Fruit fly (Drosophila melanogaster) whole organism, embryonic: ENCODE results near the gene dpp.

Experiments used
- BtbVII ChIP-seq: fragments of 200-800 bp; sonication (Bioruptor generic); optimal IDR thresholded peaks from 3 replicates; lab custom pipeline; 2017; ENCODE audit warnings: missing biosample characterization, mild to moderate bottlenecking, missing genetic modification characterization
- CG10147 ChIP-seq: fragments of 200-800 bp; sonication (Bioruptor generic); optimal IDR thresholded peaks from 2 replicates; lab custom pipeline; 2019; ENCODE audit warnings: missing biosample characterization, mild to moderate bottlenecking, missing genetic modification characterization, moderate library complexity
- CG10209 ChIP-seq: fragments of 200-800 bp; sonication (Bioruptor generic); optimal IDR thresholded peaks from 3 replicates; lab custom pipeline; 2017; ENCODE audit warnings: missing biosample characterization, mild to moderate bottlenecking, missing genetic modification characterization, missing genetic modification reagents
- CG10654 ChIP-seq: fragments of 200-800 bp; sonication (Bioruptor generic); optimal IDR thresholded peaks from 2 replicates; lab custom pipeline; 2016; ENCODE audit warnings: missing biosample characterization, missing genetic modification characterization
- CG10959 ChIP-seq: fragments of 200-800 bp; sonication (Bioruptor generic); IDR thresholded peaks from 2 replicates; pipeline ENCODE4 v1.3.6; 2022; ENCODE audit warnings: missing biosample characterization, missing genetic modification characterization
- CG11504 ChIP-seq: fragments of 200-800 bp; sonication (Bioruptor generic); optimal IDR thresholded peaks from 3 replicates; lab custom pipeline; 2019; ENCODE audit warnings: missing biosample characterization, mild to moderate bottlenecking, missing genetic modification characterization, moderate library complexity
- CG11695 ChIP-seq: fragments of 200-800 bp; sonication (Bioruptor generic); IDR thresholded peaks from 3 replicates; pipeline ENCODE4 v1.3.6; 2022; ENCODE audit warnings: missing biosample characterization, missing genetic modification characterization
- CG11696 ChIP-seq: fragments of 200-800 bp; sonication (Bioruptor generic); IDR thresholded peaks from 2 replicates; pipeline ENCODE4 v1.3.6; 2022; ENCODE audit warnings: missing biosample characterization, missing genetic modification characterization
- CG12391 ChIP-seq: fragments of 200-800 bp; sonication (Bioruptor generic); optimal IDR thresholded peaks from 3 replicates; lab custom pipeline; 2018; ENCODE audit warnings: missing biosample characterization, mild to moderate bottlenecking, missing genetic modification characterization, moderate library complexity
- CG12942 ChIP-seq: fragments of 200-800 bp; sonication (Bioruptor generic); optimal IDR thresholded peaks from 3 replicates; lab custom pipeline; 2016; ENCODE audit warnings: missing biosample characterization, missing genetic modification characterization
- CG13424 ChIP-seq: fragments of 200-800 bp; sonication (Bioruptor generic); optimal IDR thresholded peaks from 2 replicates; lab custom pipeline; 2019; ENCODE audit warnings: missing biosample characterization, mild to moderate bottlenecking, missing genetic modification characterization, moderate library complexity
- CG13775 ChIP-seq: fragments of 200-800 bp; sonication (Bioruptor generic); optimal IDR thresholded peaks from 3 replicates; lab custom pipeline; 2017; ENCODE audit warnings: missing biosample characterization, mild to moderate bottlenecking, missing genetic modification characterization
- CG15479 ChIP-seq: fragments of 200-800 bp; sonication (Bioruptor generic); optimal IDR thresholded peaks from 3 replicates; lab custom pipeline; 2019; ENCODE audit warnings: missing biosample characterization, mild to moderate bottlenecking, missing genetic modification characterization, moderate library complexity
- CG15601 ChIP-seq: fragments of 200-800 bp; sonication (Bioruptor generic); optimal IDR thresholded peaks from 3 replicates; lab custom pipeline; 2019; ENCODE audit warnings: missing biosample characterization, mild to moderate bottlenecking, missing genetic modification characterization, moderate library complexity
- CG17612 ChIP-seq: fragments of 200-800 bp; sonication (Bioruptor generic); IDR thresholded peaks from 2 replicates; pipeline ENCODE4 v1.3.6; 2022; ENCODE audit warnings: missing biosample characterization, missing genetic modification characterization
- CG18262 ChIP-seq: fragments of 200-800 bp; optimal IDR thresholded peaks from 3 replicates; lab custom pipeline; 2019; ENCODE audit warnings: missing biosample characterization, mild to moderate bottlenecking, missing genetic modification characterization, moderate library complexity
- CG3281 ChIP-seq: fragments of 200-800 bp; sonication (Bioruptor generic); optimal IDR thresholded peaks from 3 replicates; lab custom pipeline; 2017; ENCODE audit warnings: missing biosample characterization, mild to moderate bottlenecking, missing genetic modification characterization
- CG4282 ChIP-seq: fragments of 200-800 bp; sonication (Bioruptor generic); optimal IDR thresholded peaks from 2 replicates; lab custom pipeline; 2016; ENCODE audit warnings: missing biosample characterization, missing genetic modification characterization
- CG4424 ChIP-seq: fragments of 200-800 bp; sonication (Bioruptor generic); optimal IDR thresholded peaks from 3 replicates; lab custom pipeline; 2016; ENCODE audit warnings: missing biosample characterization, missing genetic modification characterization
- CG6654 ChIP-seq: fragments of 200-800 bp; sonication (Bioruptor generic); optimal IDR thresholded peaks from 2 replicates; lab custom pipeline; 2017; ENCODE audit warnings: missing biosample characterization, mild to moderate bottlenecking, missing genetic modification characterization
- CG6683 ChIP-seq: fragments of 200-800 bp; sonication (Bioruptor generic); optimal IDR thresholded peaks from 2 replicates; lab custom pipeline; 2017; ENCODE audit warnings: missing biosample characterization, mild to moderate bottlenecking, missing genetic modification characterization, missing genetic modification reagents
- CG7372 ChIP-seq: fragments of 200-800 bp; sonication (Bioruptor generic); IDR thresholded peaks from 2 replicates; pipeline ENCODE4 v1.3.6; 2022; ENCODE audit warnings: missing biosample characterization, missing genetic modification characterization
- CG9932 ChIP-seq: fragments of 200-800 bp; sonication (Bioruptor generic); IDR thresholded peaks from 2 replicates; pipeline ENCODE4 v1.3.6; 2022; ENCODE audit warnings: missing biosample characterization, missing genetic modification characterization
- Gug ChIP-seq: fragments of 200-800 bp; sonication (Bioruptor generic); IDR thresholded peaks from 4 replicates; pipeline ENCODE4 v1.3.6; 2022; ENCODE audit warnings: missing biosample characterization, missing genetic modification characterization
- HHEX ChIP-seq: fragments of 200-800 bp; sonication (Bioruptor generic); optimal IDR thresholded peaks from 3 replicates; lab custom pipeline; 2017; ENCODE audit warnings: missing biosample characterization, mild to moderate bottlenecking, missing genetic modification characterization, missing genetic modification reagents
- Hr39 ChIP-seq: fragments of >200 bp; optimal IDR thresholded peaks from 2 replicates; lab custom pipeline; 2017
- Lpt ChIP-seq: fragments of >200 bp; optimal IDR thresholded peaks from 2 replicates; lab custom pipeline; 2018; ENCODE audit warnings: missing biosample characterization, missing genetic modification characterization
- NFAT ChIP-seq: fragments of 200-800 bp; sonication (Bioruptor generic); IDR thresholded peaks from 2 replicates; pipeline ENCODE4 v1.3.6; 2022; ENCODE audit warnings: missing biosample characterization, missing genetic modification characterization
- Taf1 ChIP-seq: fragments of 200-800 bp; sonication (Bioruptor generic); IDR thresholded peaks from 2 replicates; pipeline ENCODE4 v1.3.6; 2022; ENCODE audit warnings: missing biosample characterization, missing genetic modification characterization
- az2 ChIP-seq: fragments of 200-800 bp; sonication (Bioruptor generic); optimal IDR thresholded peaks from 3 replicates; lab custom pipeline; 2016; ENCODE audit warnings: missing biosample characterization, missing genetic modification characterization
- bsh ChIP-seq, 2 experiments: fragments of 200-800 bp; sonication (Bioruptor generic); optimal IDR thresholded peaks; 2 replicates each; lab custom pipeline; 2017 to 2018; ENCODE audit warnings: mild to moderate bottlenecking in 2 of 2, missing biosample characterization in 2 of 2, missing genetic modification characterization in 2 of 2, moderate library complexity in 1 of 2
- caup ChIP-seq: fragments of 200-800 bp; sonication (Bioruptor generic); optimal IDR thresholded peaks from 3 replicates; lab custom pipeline; 2017; ENCODE audit warnings: missing biosample characterization, mild to moderate bottlenecking, missing genetic modification characterization, moderate library complexity; ENCODE audit not compliant: severe bottlenecking
- chif ChIP-seq, 2 experiments: fragments of 200-800 bp; sonication (Bioruptor generic); optimal IDR thresholded peaks; 3 replicates each; lab custom pipeline; 2016; ENCODE audit warnings: missing biosample characterization in 2 of 2, missing genetic modification characterization in 2 of 2
- cwo ChIP-seq: fragments of 200-800 bp; sonication (Bioruptor generic); optimal IDR thresholded peaks from 3 replicates; lab custom pipeline; 2017; ENCODE audit warnings: missing biosample characterization, missing genetic modification characterization, mild to moderate bottlenecking, moderate library complexity, missing genetic modification reagents
- exex ChIP-seq: fragments of 200-800 bp; sonication (Bioruptor generic); optimal IDR thresholded peaks from 4 replicates; lab custom pipeline; 2018; ENCODE audit warnings: missing biosample characterization, mild to moderate bottlenecking, missing genetic modification characterization, moderate library complexity
- hbn ChIP-seq: fragments of 200-800 bp; sonication (Bioruptor generic); IDR thresholded peaks from 2 replicates; pipeline ENCODE4 v1.3.6; 2022; ENCODE audit warnings: missing biosample characterization, missing genetic modification characterization; ENCODE audit not compliant: partially characterized antibody
- hth ChIP-seq: fragments of >200 bp; optimal IDR thresholded peaks from 2 replicates; lab custom pipeline; 2017; ENCODE audit warnings: inconsistent platforms
- mld ChIP-seq: fragments of 200-800 bp; sonication (Bioruptor generic); IDR thresholded peaks from 3 replicates; pipeline ENCODE4 v1.3.6; 2022; ENCODE audit warnings: missing biosample characterization, missing genetic modification characterization; ENCODE audit not compliant: partially characterized antibody
- otp ChIP-seq: fragments of 200-800 bp; sonication (Bioruptor generic); IDR thresholded peaks from 3 replicates; pipeline ENCODE4, ENCODE4 v1.3.6; 2022; ENCODE audit warnings: missing biosample characterization, missing genetic modification characterization
- pzg ChIP-seq: fragments of 200-800 bp; sonication (Bioruptor generic); optimal IDR thresholded peaks from 3 replicates; lab custom pipeline; 2018; ENCODE audit warnings: missing biosample characterization, mild to moderate bottlenecking, missing genetic modification characterization, moderate library complexity
- repo ChIP-seq: fragments of 200-800 bp; sonication (Bioruptor generic); optimal IDR thresholded peaks from 2 replicates; lab custom pipeline; 2016; ENCODE audit warnings: missing biosample characterization, missing genetic modification characterization
- salm ChIP-seq: fragments of 200-800 bp; sonication (Bioruptor generic); optimal IDR thresholded peaks from 2 replicates; lab custom pipeline; 2018; ENCODE audit warnings: missing biosample characterization, mild to moderate bottlenecking, missing genetic modification characterization
- scrt ChIP-seq: fragments of 200-800 bp; sonication (Bioruptor generic); optimal IDR thresholded peaks from 2 replicates; lab custom pipeline; 2018; ENCODE audit warnings: missing biosample characterization, mild to moderate bottlenecking, missing genetic modification characterization, moderate library complexity
- sens-2 ChIP-seq: fragments of 200-800 bp; sonication (Bioruptor generic); IDR thresholded peaks from 2 replicates; pipeline ENCODE4 v1.3.6; 2022; ENCODE audit warnings: missing biosample characterization, missing genetic modification characterization
- seq ChIP-seq: fragments of 200-800 bp; sonication (Bioruptor generic); IDR thresholded peaks from 2 replicates; pipeline ENCODE4 v1.3.6; 2022; ENCODE audit warnings: missing biosample characterization, missing genetic modification characterization
- sna ChIP-seq: fragments of 200-800 bp; sonication (Bioruptor generic); IDR thresholded peaks from 2 replicates; pipeline ENCODE4 v1.3.6; 2022; ENCODE audit warnings: missing biosample characterization, missing genetic modification characterization; ENCODE audit not compliant: partially characterized antibody
- tap ChIP-seq: fragments of 200-800 bp; optimal IDR thresholded peaks from 3 replicates; lab custom pipeline; 2019; ENCODE audit warnings: missing biosample characterization, mild to moderate bottlenecking, missing genetic modification characterization, moderate library complexity
- trh ChIP-seq: fragments of 200-800 bp; sonication (Bioruptor generic); optimal IDR thresholded peaks from 2 replicates; lab custom pipeline; 2016; ENCODE audit warnings: missing biosample characterization, missing genetic modification characterization
- wor ChIP-seq: fragments of 200-800 bp; sonication (Bioruptor generic); IDR thresholded peaks from 2 replicates; pipeline ENCODE4 v1.3.6; 2022; ENCODE audit warnings: missing biosample characterization, missing genetic modification characterization

dpp gene

DNA sequence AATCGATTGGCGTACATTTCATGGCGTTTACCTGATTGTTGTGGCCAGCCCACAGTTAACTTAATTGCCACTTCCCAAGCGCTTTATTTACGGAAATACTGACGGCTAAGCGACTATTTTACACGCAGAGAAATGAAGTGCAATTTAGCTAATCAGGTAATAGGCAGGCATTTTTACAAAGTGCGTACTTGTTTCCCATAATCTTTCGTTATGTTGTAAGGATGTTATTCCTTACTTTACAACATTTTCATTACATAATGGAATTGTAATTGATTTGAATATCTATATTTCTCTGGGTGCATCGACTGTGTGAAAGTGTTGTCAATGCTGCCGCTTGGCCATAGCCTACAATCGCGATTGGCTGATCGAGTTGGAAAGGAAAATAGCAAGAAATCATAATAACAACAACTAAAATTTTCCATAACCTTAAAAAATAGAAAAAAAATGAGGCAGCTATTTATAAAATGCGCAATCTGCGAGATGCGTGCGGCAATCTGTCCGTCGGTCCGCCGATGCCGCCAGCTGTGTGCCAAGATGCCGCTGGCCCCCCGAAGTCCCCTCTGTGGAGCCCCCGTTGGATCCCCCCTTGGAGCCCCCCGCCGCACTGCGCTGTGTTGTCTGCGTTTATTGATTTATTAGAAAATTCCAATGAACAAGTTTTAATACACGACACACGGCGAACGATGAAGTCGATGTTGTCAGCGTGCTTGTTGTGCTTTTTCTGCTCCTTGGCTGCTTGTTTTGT is 1.6 kb upstream of the dpp start (continued):
- no peak for TF ChIP-seq CG10959 (GFP tag; lab: Robert Waterston, UW)
- peak; percentile 27 for TF ChIP-seq CG10209
- peak; percentile 42 for TF ChIP-seq CG18262 (tag; lab: Kevin White, UChicago)
- TF ChIP-seq cwo (GFP tag; lab: Kevin White, UChicago): peak; percentile 12
- no peak for TF ChIP-seq hth (lab: Kevin White, UChicago)
- TF ChIP-seq Gug (GFP tag; lab: Robert Waterston, UW): peak; percentile 39; the same call in 1 of the 4 replicates
- TF ChIP-seq bsh (GFP tag; optimal IDR thresholded peaks at IDR 0.05; lab: Kevin White, UChicago): peak; percentile 63 to 77
- no peak for TF ChIP-seq CG15601
- peak; percentile 26 for TF ChIP-seq CG10654
- no peak for TF ChIP-seq CG13775 (GFP tag; lab: Kevin White, UChicago)
- peak; percentile 61 for TF ChIP-seq az2 (GFP tag; lab: Kevin White, UChicago)
- TF ChIP-seq CG11504 (tag; lab: Kevin White, UChicago): peak; percentile 81
- TF ChIP-seq CG10147: no peak
- TF ChIP-seq Lpt (GFP tag; lab: Kevin White, UChicago): no peak
- TF ChIP-seq salm (tag; lab: Kevin White, UChicago): peak; percentile 31
- TF ChIP-seq BtbVII: no peak
- no peak for TF ChIP-seq CG4282 (GFP tag; lab: Kevin White, UChicago)
- peak; percentile 38 for TF ChIP-seq CG4424 (GFP tag; lab: Kevin White, UChicago)
- no peak for TF ChIP-seq CG9932
- TF ChIP-seq caup (GFP tag; lab: Kevin White, UChicago): no peak
- 0 out of 2 replicates have a peak, but pooled peaks have one; percentile 40 for TF ChIP-seq CG11696 (GFP tag; lab: Robert Waterston, UW)
- TF ChIP-seq chif (GFP tag; optimal IDR thresholded peaks at IDR 0.05; lab: Kevin White, UChicago): peak; percentile 30 to 48
- TF ChIP-seq sens-2 (GFP tag; lab: Robert Waterston, UW): no peak
- peak; percentile 7 for TF ChIP-seq repo (GFP tag; lab: Kevin White, UChicago)
- TF ChIP-seq CG6654: no peak
- peak; percentile 59 for TF ChIP-seq wor (GFP tag; lab: Robert Waterston, UW)
- TF ChIP-seq pzg (GFP tag; lab: Kevin White, UChicago): no peak
- peak; percentile 54; the same call in 1 of the 3 replicates for TF ChIP-seq otp (GFP tag; lab: Robert Waterston, UW)
- no peak for TF ChIP-seq NFAT (GFP tag; lab: Robert Waterston, UW)
- TF ChIP-seq CG7372: no peak
- peak; percentile 59; the same call in 1 of the 3 replicates for TF ChIP-seq CG11695
- no peak for TF ChIP-seq trh (GFP tag; lab: Kevin White, UChicago)
- peak; percentile 49 for TF ChIP-seq CG13424
- TF ChIP-seq mld (GFP tag; lab: Robert Waterston, UW): no peak
- no peak for TF ChIP-seq Taf1
- no peak for TF ChIP-seq sna (GFP tag; lab: Robert Waterston, UW)
- no peak for TF ChIP-seq exex
- peak; percentile 44 for TF ChIP-seq CG12391 (tag; lab: Kevin White, UChicago)
- TF ChIP-seq seq (GFP tag; lab: Robert Waterston, UW): 0 out of 2 replicates have a peak, but pooled peaks have one; percentile 15
- no peak for TF ChIP-seq scrt (GFP tag; lab: Kevin White, UChicago)
- TF ChIP-seq CG6683: no peak
- TF ChIP-seq HHEX (GFP tag; lab: Kevin White, UChicago): peak; percentile 21
- peak; percentile 21 for TF ChIP-seq CG3281 (GFP tag; lab: Kevin White, UChicago)
- TF ChIP-seq CG17612: no peak
- TF ChIP-seq CG12942 (GFP tag; lab: Kevin White, UChicago): peak; percentile 52
- no peak for TF ChIP-seq CG15479 (GFP tag; lab: Kevin White, UChicago)
- TF ChIP-seq Hr39 (lab: Kevin White, UChicago): peak; percentile 33
- TF ChIP-seq hbn (GFP tag; lab: Robert Waterston, UW): no peak
- peak; percentile 53 for TF ChIP-seq tap (tag; lab: Kevin White, UChicago)
